Fruit fly (Drosophila melanogaster) whole organism, embryonic: ENCODE measurements around the gene CG32313.
A peak's percentile ranks its signal among the peaks of the same experiment; 100 is the strongest.

Source experiments
- Abd-B ChIP-seq: fragments of 200-800 bp; sonication (Bioruptor generic); optimal IDR thresholded peaks from 2 replicates; lab custom pipeline; 2018; ENCODE audit warnings: missing biosample characterization, mild to moderate bottlenecking, missing genetic modification characterization, moderate library complexity
- Bdp1 ChIP-seq: fragments of 200-800 bp; sonication (Bioruptor generic); optimal IDR thresholded peaks from 3 replicates; lab custom pipeline; 2016; ENCODE audit warnings: missing biosample characterization, missing genetic modification characterization
- Blimp-1 ChIP-seq: fragments of 200-800 bp; sonication (Bioruptor generic); optimal IDR thresholded peaks from 3 replicates; lab custom pipeline; 2018; ENCODE audit warnings: missing biosample characterization, missing genetic modification characterization, mild to moderate bottlenecking, moderate library complexity, missing genetic modification reagents
- CG10321 ChIP-seq: fragments of 200-800 bp; sonication (Bioruptor generic); IDR thresholded peaks from 2 replicates; pipeline ENCODE4 v1.3.6; 2022; ENCODE audit warnings: missing biosample characterization, missing genetic modification characterization
- CG10462 ChIP-seq: fragments of 200-800 bp; sonication (Bioruptor generic); optimal IDR thresholded peaks from 2 replicates; lab custom pipeline; 2016; ENCODE audit warnings: missing biosample characterization, missing genetic modification characterization
- CG10543 ChIP-seq: fragments of 200-800 bp; sonication (Bioruptor generic); optimal IDR thresholded peaks from 3 replicates; lab custom pipeline; 2017; ENCODE audit warnings: missing biosample characterization, mild to moderate bottlenecking, missing genetic modification characterization, moderate library complexity
- CG10959 ChIP-seq: fragments of 200-800 bp; sonication (Bioruptor generic); IDR thresholded peaks from 2 replicates; pipeline ENCODE4 v1.3.6; 2022; ENCODE audit warnings: missing biosample characterization, missing genetic modification characterization
- CG13287 ChIP-seq: fragments of 200-800 bp; sonication (Bioruptor generic); IDR thresholded peaks from 2 replicates; pipeline ENCODE4 v1.3.6; 2022; ENCODE audit warnings: missing biosample characterization, missing genetic modification characterization; ENCODE audit not compliant: partially characterized antibody
- CG16815 ChIP-seq: fragments of 200-800 bp; sonication (Bioruptor generic); optimal IDR thresholded peaks from 3 replicates; lab custom pipeline; 2017; ENCODE audit warnings: missing biosample characterization, mild to moderate bottlenecking, missing genetic modification characterization
- CG17568 ChIP-seq: fragments of 200-800 bp; sonication (Bioruptor generic); optimal IDR thresholded peaks from 2 replicates; lab custom pipeline; 2018; ENCODE audit warnings: missing biosample characterization, mild to moderate bottlenecking, missing genetic modification characterization, moderate library complexity
- CG2129 ChIP-seq: fragments of 200-800 bp; sonication (Bioruptor generic); IDR thresholded peaks from 2 replicates; pipeline ENCODE4 v1.3.6; 2022; ENCODE audit warnings: missing biosample characterization, missing genetic modification characterization; ENCODE audit not compliant: partially characterized antibody
- CG33557 ChIP-seq: fragments of 200-800 bp; sonication (Bioruptor generic); optimal IDR thresholded peaks from 2 replicates; lab custom pipeline; 2019; ENCODE audit warnings: missing biosample characterization, mild to moderate bottlenecking, missing genetic modification characterization, moderate library complexity
- CG3847 ChIP-seq: fragments of 200-800 bp; sonication (Bioruptor generic); IDR thresholded peaks from 2 replicates; pipeline ENCODE4 v1.3.6; 2022; ENCODE audit warnings: missing biosample characterization, missing genetic modification characterization
- CG4424 ChIP-seq: fragments of 200-800 bp; sonication (Bioruptor generic); optimal IDR thresholded peaks from 3 replicates; lab custom pipeline; 2016; ENCODE audit warnings: missing biosample characterization, missing genetic modification characterization
- CG8290 ChIP-seq, 3 experiments: fragments of 200-800 bp; sonication (Bioruptor generic); optimal IDR thresholded peaks; 2 replicates each; lab custom pipeline; 2016 to 2019; ENCODE audit warnings: missing biosample characterization in 3 of 3, missing genetic modification characterization in 3 of 3, mild to moderate bottlenecking in 2 of 3, moderate library complexity in 1 of 3
- CG9437 ChIP-seq: fragments of 200-800 bp; sonication (Bioruptor generic); optimal IDR thresholded peaks from 2 replicates; lab custom pipeline; 2018; ENCODE audit warnings: missing biosample characterization, mild to moderate bottlenecking, missing genetic modification characterization
- Chrac-16 ChIP-seq: fragments of 200-800 bp; sonication (Bioruptor generic); optimal IDR thresholded peaks from 3 replicates; lab custom pipeline; 2016; ENCODE audit warnings: missing biosample characterization, missing genetic modification characterization
- Dad ChIP-seq: fragments of 200-800 bp; sonication (Bioruptor generic); optimal IDR thresholded peaks from 3 replicates; lab custom pipeline; 2016; ENCODE audit warnings: missing biosample characterization, missing genetic modification characterization
- ERR ChIP-seq: fragments of 200-800 bp; sonication (Bioruptor generic); optimal IDR thresholded peaks from 2 replicates; lab custom pipeline; 2016; ENCODE audit warnings: missing biosample characterization, missing genetic modification characterization
- GATAe ChIP-seq: fragments of 200-800 bp; sonication (Bioruptor generic); conservative IDR thresholded peaks from 2 replicates; pipeline ENCODE4 v1.3.6; 2022; ENCODE audit warnings: missing biosample characterization, missing genetic modification characterization
- Gsc ChIP-seq: fragments of 200-800 bp; sonication (Bioruptor generic); IDR thresholded peaks from 2 replicates; pipeline ENCODE4 v1.3.6; 2022; ENCODE audit warnings: missing biosample characterization, missing genetic modification characterization
- MBD-R2 ChIP-seq: fragments of 200-800 bp; sonication (Bioruptor generic); IDR thresholded peaks from 2 replicates; pipeline ENCODE4 v1.3.6; 2022; ENCODE audit warnings: missing biosample characterization, missing genetic modification characterization
- Optix ChIP-seq: fragments of 200-800 bp; sonication (Bioruptor generic); IDR thresholded peaks from 3 replicates; pipeline ENCODE4 v1.3.6; 2022; ENCODE audit warnings: missing biosample characterization, missing genetic modification characterization
- Ptx1 ChIP-seq: fragments of 200-800 bp; sonication (Bioruptor generic); IDR thresholded peaks from 2 replicates; pipeline ENCODE4 v1.3.6; 2022; ENCODE audit warnings: missing biosample characterization, missing genetic modification characterization
- ato ChIP-seq: fragments of 200-800 bp; sonication (Bioruptor generic); IDR thresholded peaks from 2 replicates; pipeline ENCODE4 v1.3.6; 2022; ENCODE audit warnings: missing biosample characterization, missing genetic modification characterization; ENCODE audit not compliant: partially characterized antibody
- bab2 ChIP-seq: fragments of 200-800 bp; sonication (Bioruptor generic); optimal IDR thresholded peaks from 2 replicates; lab custom pipeline; 2016; ENCODE audit warnings: missing biosample characterization, missing genetic modification characterization
- chn ChIP-seq: fragments of 200-800 bp; sonication (Bioruptor generic); optimal IDR thresholded peaks from 2 replicates; lab custom pipeline; 2016; ENCODE audit warnings: missing biosample characterization, missing genetic modification characterization
- crp ChIP-seq, 2 experiments: fragments of 200-800 bp; sonication (Bioruptor generic); optimal IDR thresholded peaks; 2 replicates in 1 of 2; 3 replicates in 1 of 2; lab custom pipeline; 2017; ENCODE audit warnings: missing biosample characterization in 2 of 2, missing genetic modification characterization in 2 of 2, mild to moderate bottlenecking in 1 of 2, moderate library complexity in 1 of 2
- danr ChIP-seq: fragments of 200-800 bp; sonication (Bioruptor generic); IDR thresholded peaks from 2 replicates; pipeline ENCODE4 v1.3.6; 2022; ENCODE audit warnings: missing biosample characterization, missing genetic modification characterization
- dm ChIP-seq: fragments of 200-800 bp; sonication (Bioruptor generic); optimal IDR thresholded peaks from 3 replicates; lab custom pipeline; 2016; ENCODE audit warnings: missing biosample characterization, missing genetic modification characterization
- dmrt11E ChIP-seq: fragments of 200-800 bp; sonication (Bioruptor generic); optimal IDR thresholded peaks from 3 replicates; lab custom pipeline; 2018; ENCODE audit warnings: missing biosample characterization, mild to moderate bottlenecking, missing genetic modification characterization, moderate library complexity
- dysf ChIP-seq: fragments of 200-800 bp; sonication (Bioruptor generic); IDR thresholded peaks from 3 replicates; pipeline ENCODE4 v1.3.6; 2022; ENCODE audit warnings: missing biosample characterization, missing genetic modification characterization
- eve ChIP-seq, 2 experiments: fragments of >200 bp; optimal IDR thresholded peaks; 2 replicates each; lab custom pipeline; 2017; ENCODE audit warnings: missing biosample characterization in 2 of 2, missing genetic modification characterization in 2 of 2
- grau ChIP-seq: fragments of 200-800 bp; optimal IDR thresholded peaks from 3 replicates; lab custom pipeline; 2019; ENCODE audit warnings: missing biosample characterization, mild to moderate bottlenecking, missing genetic modification characterization, moderate library complexity
- gsb ChIP-seq: fragments of 200-800 bp; sonication (Bioruptor generic); IDR thresholded peaks from 2 replicates; pipeline ENCODE4 v1.3.6; 2022; ENCODE audit warnings: missing biosample characterization, missing genetic modification characterization
- gt ChIP-seq: fragments of 200-800 bp; sonication (Bioruptor generic); IDR thresholded peaks from 2 replicates; pipeline ENCODE4 v1.3.6; 2022; ENCODE audit warnings: missing biosample characterization, missing genetic modification characterization
- hb ChIP-seq: fragments of 200-800 bp; sonication (Bioruptor generic); IDR thresholded peaks from 3 replicates; pipeline ENCODE4 v1.3.6; 2022; ENCODE audit warnings: missing biosample characterization, missing genetic modification characterization; ENCODE audit not compliant: partially characterized antibody
- lmd ChIP-seq: fragments of 200-800 bp; sonication (Bioruptor generic); IDR thresholded peaks from 2 replicates; pipeline ENCODE4 v1.3.6; 2022; ENCODE audit warnings: missing biosample characterization, missing genetic modification characterization
- nerfin-1 ChIP-seq: fragments of 200-800 bp; sonication (Bioruptor generic); optimal IDR thresholded peaks from 3 replicates; lab custom pipeline; 2019; ENCODE audit warnings: missing biosample characterization, mild to moderate bottlenecking, missing genetic modification characterization, moderate library complexity
- odd ChIP-seq: fragments of 200-800 bp; sonication (Bioruptor generic); optimal IDR thresholded peaks from 2 replicates; lab custom pipeline; 2017; ENCODE audit warnings: missing biosample characterization, mild to moderate bottlenecking, missing genetic modification characterization
- pan ChIP-seq, 4 experiments: fragments of >200 bp in 3 of 4; fragments of 200-800 bp in 1 of 4; sonication (Bioruptor generic) in 1 of 4; optimal IDR thresholded peaks in 3 of 4; IDR thresholded peaks in 1 of 4; 2 replicates each; pipeline versions ENCODE4 v1.3.6 to Lab custom; 2017 to 2022; ENCODE audit warnings: missing biosample characterization in 2 of 4, missing genetic modification characterization in 2 of 4, mixed read lengths in 1 of 4
- slp2 ChIP-seq: fragments of 200-800 bp; sonication (Bioruptor generic); optimal IDR thresholded peaks from 2 replicates; lab custom pipeline; 2016; ENCODE audit warnings: missing biosample characterization, missing genetic modification characterization
- sob ChIP-seq: fragments of 200-800 bp; sonication (Bioruptor generic); IDR thresholded peaks from 2 replicates; pipeline ENCODE4 v1.3.6; 2022; ENCODE audit warnings: missing biosample characterization, missing genetic modification characterization
- ssp ChIP-seq: fragments of 200-800 bp; sonication (Bioruptor generic); IDR thresholded peaks from 2 replicates; pipeline ENCODE4 v1.3.6; 2022; ENCODE audit warnings: missing biosample characterization, missing genetic modification characterization
- tap ChIP-seq: fragments of 200-800 bp; optimal IDR thresholded peaks from 3 replicates; lab custom pipeline; 2019; ENCODE audit warnings: missing biosample characterization, mild to moderate bottlenecking, missing genetic modification characterization, moderate library complexity
- toy ChIP-seq: fragments of 200-800 bp; sonication (Bioruptor generic); IDR thresholded peaks from 2 replicates; pipeline ENCODE4 v1.3.6; 2022; ENCODE audit warnings: missing biosample characterization, missing genetic modification characterization
- trem ChIP-seq: fragments of 200-800 bp; optimal IDR thresholded peaks from 3 replicates; lab custom pipeline; 2019; ENCODE audit warnings: missing biosample characterization, mild to moderate bottlenecking, missing genetic modification characterization, moderate library complexity
- z ChIP-seq: fragments of 200-800 bp; sonication (Bioruptor generic); IDR thresholded peaks from 3 replicates; pipeline ENCODE4 v1.3.6; 2022; ENCODE audit warnings: missing biosample characterization, missing genetic modification characterization

The CG32313 gene

dm6 chr3L:1587140-1587849 lies 41.8 kb upstream of the CG32313 start (continued):
- TF ChIP-seq CG2129 (GFP tag; lab: Robert Waterston, UW), result no peak
- peak; percentile 59 for TF ChIP-seq CG10543 (GFP tag; lab: Kevin White, UChicago)
- TF ChIP-seq CG13287, result no peak
- peak; percentile 78 for TF ChIP-seq Abd-B (GFP tag; lab: Kevin White, UChicago)
- TF ChIP-seq gsb (GFP tag; lab: Robert Waterston, UW), result peak; percentile 88
- TF ChIP-seq lmd (GFP tag; lab: Robert Waterston, UW), result peak; percentile 92
- TF ChIP-seq CG10959 (GFP tag; lab: Robert Waterston, UW), result peak; percentile 76
- TF ChIP-seq dm (GFP tag; lab: Kevin White, UChicago), result peak; percentile 34
- peak; percentile 42 for TF ChIP-seq CG16815 (GFP tag; lab: Kevin White, UChicago)
- TF ChIP-seq grau (tag; lab: Kevin White, UChicago), result peak; percentile 94
- peak; percentile 73 for TF ChIP-seq Chrac-16 (GFP tag; lab: Kevin White, UChicago)
- peak; percentile 58 for TF ChIP-seq nerfin-1 (tag; lab: Kevin White, UChicago)
- 0 out of 2 replicates have a peak, but pooled peaks have one; percentile 41 for TF ChIP-seq danr (GFP tag; lab: Robert Waterston, UW)
- TF ChIP-seq pan (optimal IDR thresholded peaks at IDR 0.05; lab: Kevin White, UChicago), result no peak
- TF ChIP-seq pan (GFP tag; optimal IDR thresholded peaks at IDR 0.05 in 1 of 2, IDR thresholded peaks at IDR 0.05 in 1 of 2), result peak in 1 of 2 experiments; percentile 89
- peak; percentile 73 for TF ChIP-seq Gsc (GFP tag; lab: Robert Waterston, UW)
- peak; percentile 58 for TF ChIP-seq Bdp1
- peak; percentile 69 for TF ChIP-seq CG8290 (GFP tag; optimal IDR thresholded peaks at IDR 0.05; lab: Kevin White, UChicago)
- TF ChIP-seq CG8290 (tag; optimal IDR thresholded peaks at IDR 0.05; lab: Kevin White, UChicago), result peak in 1 of 2 experiments; percentile 97
- TF ChIP-seq CG10462, result peak; percentile 45
- TF ChIP-seq slp2 (GFP tag; lab: Kevin White, UChicago), result peak; percentile 60
- TF ChIP-seq MBD-R2, result peak; percentile 82
- TF ChIP-seq trem (tag; lab: Kevin White, UChicago), result peak; percentile 18
- peak; percentile 14 for TF ChIP-seq dmrt11E (tag; lab: Kevin White, UChicago)
- peak; percentile 64; the same call in 1 of the 2 replicates for TF ChIP-seq GATAe
- peak; percentile 78 for TF ChIP-seq tap (tag; lab: Kevin White, UChicago)
- TF ChIP-seq gt (GFP tag; lab: Robert Waterston, UW), result peak; percentile 52; the same call in 1 of the 2 replicates
- peak; percentile 87 for TF ChIP-seq bab2
- TF ChIP-seq chn (GFP tag; lab: Kevin White, UChicago), result peak; percentile 56
- peak; percentile 82 for TF ChIP-seq toy (GFP tag; lab: Robert Waterston, UW)
- peak; percentile 72; the same call in 2 of the 3 replicates for TF ChIP-seq z (GFP tag; lab: Robert Waterston, UW)
- no peak for TF ChIP-seq eve (GFP tag; optimal IDR thresholded peaks at IDR 0.05; lab: Kevin White, UChicago)
- no peak for TF ChIP-seq hb (GFP tag; lab: Robert Waterston, UW)
- peak; percentile 78; the same call in 2 of the 3 replicates for TF ChIP-seq Optix (GFP tag; lab: Robert Waterston, UW)
- TF ChIP-seq ssp, result peak; percentile 78
- TF ChIP-seq Blimp-1 (GFP tag; lab: Kevin White, UChicago), result peak; percentile 72
- peak; percentile 74 for TF ChIP-seq Dad
- TF ChIP-seq CG10321, result peak; percentile 64
- TF ChIP-seq sob (GFP tag; lab: Robert Waterston, UW), result peak; percentile 91
- TF ChIP-seq ERR, result peak; percentile 65
- peak; percentile 33 for TF ChIP-seq CG9437
- peak; percentile 46 for TF ChIP-seq odd
- peak; percentile 92 for TF ChIP-seq Ptx1 (GFP tag; lab: Robert Waterston, UW)
- peak; percentile 9 for TF ChIP-seq CG33557 (GFP tag; lab: Kevin White, UChicago)
- no peak for TF ChIP-seq CG17568 (GFP tag; lab: Kevin White, UChicago)
- TF ChIP-seq ato (GFP tag; lab: Robert Waterston, UW), result no peak
- TF ChIP-seq CG3847 (GFP tag; lab: Robert Waterston, UW), result peak; percentile 89
- TF ChIP-seq dysf, result peak; percentile 94
- TF ChIP-seq crp (GFP tag; optimal IDR thresholded peaks at IDR 0.05; lab: Kevin White, UChicago), result peak in 1 of 2 experiments; percentile 8
- peak; percentile 80 for TF ChIP-seq CG4424 (GFP tag; lab: Kevin White, UChicago)
